Worm (Caenorhabditis elegans) whole organism, young adult: ENCODE measurements around the gene srv-26.

Experiments
- B0019.2 ChIP-seq: fragments of 200-800 bp; sonication (Bioruptor generic); conservative IDR thresholded peaks from 2 replicates; pipeline ENCODE4 v1.3.6; 2022; ENCODE audit warnings: missing genetic modification reagents, missing genetic modification characterization, missing compliant biosample characterization
- B0035.1 ChIP-seq: sonication (generic microtip); optimal IDR thresholded peaks from 2 replicates; lab custom pipeline; 2016; ENCODE audit warnings: missing genetic modification characterization, mild to moderate bottlenecking, missing compliant biosample characterization, missing genotype, missing genetic modification reagents
- B0336.3 ChIP-seq: fragments of 200-800 bp; sonication (Bioruptor generic); IDR thresholded peaks from 2 replicates; pipeline ENCODE4 v1.3.6; 2022; ENCODE audit warnings: missing genetic modification characterization, missing compliant biosample characterization
- F33H1.4 ChIP-seq: fragments of 200-800 bp; sonication (Bioruptor generic); IDR thresholded peaks from 2 replicates; pipeline ENCODE4 v1.3.6; 2022; ENCODE audit warnings: missing genetic modification reagents, missing genetic modification characterization, missing compliant biosample characterization
- F55B11.4 ChIP-seq: sonication (generic microtip); optimal IDR thresholded peaks from 2 replicates; lab custom pipeline; 2016; ENCODE audit warnings: missing compliant biosample characterization, missing genetic modification characterization, borderline replicate concordance; ENCODE audit not compliant: insufficient read depth
- T07F8.4 ChIP-seq: sonication (generic microtip); optimal IDR thresholded peaks from 2 replicates; lab custom pipeline; 2016; ENCODE audit warnings: mild to moderate bottlenecking, missing genetic modification characterization, moderate library complexity, missing compliant biosample characterization
- T26A5.8 ChIP-seq: sonication (generic microtip); optimal IDR thresholded peaks from 2 replicates; lab custom pipeline; 2016; ENCODE audit warnings: missing genetic modification characterization, missing compliant biosample characterization
- Y53F4B.3 ChIP-seq: fragments of 200-800 bp; sonication (Bioruptor generic); IDR thresholded peaks from 2 replicates; pipeline ENCODE4 v1.3.6; 2022; ENCODE audit warnings: missing genetic modification reagents, missing genetic modification characterization, missing compliant biosample characterization
- Y56A3A.18 ChIP-seq: fragments of 200-800 bp; sonication (Bioruptor generic); IDR thresholded peaks from 2 replicates; pipeline ENCODE4 v1.3.6; 2022; ENCODE audit warnings: missing genetic modification reagents, missing genetic modification characterization, missing compliant biosample characterization
- Y95B8A.8 ChIP-seq: fragments of 200-800 bp; sonication (Bioruptor generic); IDR thresholded peaks from 2 replicates; pipeline ENCODE4 v1.3.6; 2022; ENCODE audit warnings: missing genetic modification reagents, missing genetic modification characterization, missing compliant biosample characterization
- akir-1 ChIP-seq: fragments of 200-800 bp; sonication (Bioruptor generic); optimal IDR thresholded peaks from 2 replicates; lab custom pipeline; 2018; ENCODE audit warnings: mild to moderate bottlenecking, missing genetic modification characterization, moderate library complexity, missing compliant biosample characterization
- aptf-3 ChIP-seq: fragments of 200-800 bp; sonication (Bioruptor generic); IDR thresholded peaks from 2 replicates; pipeline ENCODE4 v1.3.6; 2022; ENCODE audit warnings: missing genetic modification characterization, missing compliant biosample characterization
- atf-7 ChIP-seq: sonication (generic microtip); optimal IDR thresholded peaks from 2 replicates; lab custom pipeline; 2017; ENCODE audit warnings: mild to moderate bottlenecking, missing genetic modification characterization, missing compliant biosample characterization
- attf-5 ChIP-seq: fragments of 200-800 bp; sonication (Bioruptor generic); optimal IDR thresholded peaks from 2 replicates; lab custom pipeline; 2018; ENCODE audit warnings: mild to moderate bottlenecking, missing genetic modification characterization, missing compliant biosample characterization
- cebp-1 ChIP-seq, 2 experiments: fragments of 200-800 bp in 1 of 2; sonication (Bioruptor generic) in 1 of 2; sonication (generic microtip) in 1 of 2; IDR thresholded peaks in 1 of 2; optimal IDR thresholded peaks in 1 of 2; 2 replicates each; pipeline versions ENCODE4 v1.3.6 to Lab custom; 2017 to 2022; ENCODE audit warnings: missing compliant biosample characterization in 2 of 2, missing genetic modification characterization in 2 of 2, mild to moderate bottlenecking in 1 of 2, missing genetic modification reagents in 1 of 2, moderate library complexity in 1 of 2
- cebp-2 ChIP-seq: fragments of 200-800 bp; sonication (Bioruptor generic); IDR thresholded peaks from 2 replicates; pipeline ENCODE4 v1.3.6; 2022; ENCODE audit warnings: missing genetic modification characterization, missing compliant biosample characterization
- ceh-40 ChIP-seq: fragments of 200-800 bp; sonication (Bioruptor generic); IDR thresholded peaks from 2 replicates; pipeline ENCODE4 v1.3.6; 2022; ENCODE audit warnings: missing genetic modification characterization, missing compliant biosample characterization
- ceh-58 ChIP-seq: fragments of 200-800 bp; sonication (Bioruptor generic); IDR thresholded peaks from 2 replicates; pipeline ENCODE4 v1.3.6; 2022; ENCODE audit warnings: missing genetic modification characterization, missing compliant biosample characterization
- ceh-79 ChIP-seq: sonication (generic microtip); optimal IDR thresholded peaks from 2 replicates; lab custom pipeline; 2017; ENCODE audit warnings: mild to moderate bottlenecking, missing genetic modification characterization, missing compliant biosample characterization
- ceh-91 ChIP-seq: fragments of 200-800 bp; sonication (Bioruptor generic); IDR thresholded peaks from 2 replicates; pipeline ENCODE4 v1.3.6; 2022; ENCODE audit warnings: missing genetic modification reagents, missing genetic modification characterization, missing compliant biosample characterization
- die-1 ChIP-seq: sonication (generic microtip); optimal IDR thresholded peaks from 2 replicates; lab custom pipeline; 2016; ENCODE audit warnings: missing genotype, mild to moderate bottlenecking, missing genetic modification characterization, missing compliant biosample characterization
- dpl-1 ChIP-seq: fragments of 150-350 bp; optimal IDR thresholded peaks from 2 replicates; lab custom pipeline; 2014; ENCODE audit warnings: missing biosample characterization, missing genetic modification reagents, missing genetic modification characterization
- hlh-26 ChIP-seq: fragments of 200-800 bp; sonication (Bioruptor generic); conservative IDR thresholded peaks from 2 replicates; pipeline ENCODE4 v1.3.6; 2022; ENCODE audit warnings: missing genetic modification reagents, missing genetic modification characterization, missing compliant biosample characterization
- let-607 ChIP-seq, 2 experiments: fragments of 200-800 bp in 1 of 2; sonication (Bioruptor generic) in 1 of 2; sonication (generic microtip) in 1 of 2; optimal IDR thresholded peaks; 2 replicates each; lab custom pipeline; 2016 to 2018; ENCODE audit warnings: mild to moderate bottlenecking in 2 of 2, missing compliant biosample characterization in 2 of 2, missing genetic modification characterization in 2 of 2, moderate library complexity in 2 of 2, missing genotype in 1 of 2
- lin-26 ChIP-seq: fragments of 200-800 bp; sonication (Bioruptor generic); IDR thresholded peaks from 2 replicates; pipeline ENCODE4 v1.3.6; 2022; ENCODE audit warnings: missing genetic modification reagents, missing genetic modification characterization, missing compliant biosample characterization
- madf-10 ChIP-seq: sonication (generic microtip); optimal IDR thresholded peaks from 2 replicates; lab custom pipeline; 2016; ENCODE audit warnings: mild to moderate bottlenecking, missing genetic modification characterization, missing compliant biosample characterization
- madf-3 ChIP-seq: fragments of 200-800 bp; sonication (Bioruptor generic); IDR thresholded peaks from 2 replicates; pipeline ENCODE4 v1.3.6; 2022; ENCODE audit warnings: missing genetic modification reagents, missing genetic modification characterization, missing compliant biosample characterization
- madf-6 ChIP-seq: fragments of 200-800 bp; sonication (Bioruptor generic); IDR thresholded peaks from 2 replicates; pipeline ENCODE4 v1.3.6; 2022; ENCODE audit warnings: missing genetic modification reagents, missing genetic modification characterization, missing compliant biosample characterization
- nfya-2 ChIP-seq: fragments of 200-800 bp; sonication (Bioruptor generic); IDR thresholded peaks from 2 replicates; pipeline ENCODE4 v1.3.6; 2022; ENCODE audit warnings: missing genetic modification reagents, missing genetic modification characterization, missing compliant biosample characterization
- nhr-80 ChIP-seq: sonication (generic microtip); optimal IDR thresholded peaks from 2 replicates; lab custom pipeline; 2016; ENCODE audit warnings: missing genetic modification characterization, missing compliant biosample characterization
- nhr-90 ChIP-seq: sonication (generic microtip); optimal IDR thresholded peaks from 2 replicates; lab custom pipeline; 2016; ENCODE audit warnings: missing genotype, mild to moderate bottlenecking, missing genetic modification characterization, missing compliant biosample characterization
- repo-1 ChIP-seq: sonication (generic microtip); optimal IDR thresholded peaks from 2 replicates; lab custom pipeline; 2017; ENCODE audit warnings: mild to moderate bottlenecking, missing genetic modification characterization, missing compliant biosample characterization
- sdz-38 ChIP-seq: sonication (generic microtip); optimal IDR thresholded peaks from 2 replicates; lab custom pipeline; 2016; ENCODE audit warnings: missing genotype, missing genetic modification characterization, missing compliant biosample characterization
- tlf-1 ChIP-seq: fragments of 200-800 bp; sonication (Bioruptor generic); optimal IDR thresholded peaks from 2 replicates; lab custom pipeline; 2018; ENCODE audit warnings: mild to moderate bottlenecking, missing genetic modification characterization, missing compliant biosample characterization
- unc-62 ChIP-seq: fragments of 150-350 bp; optimal IDR thresholded peaks from 2 replicates; lab custom pipeline; 2014; ENCODE audit warnings: missing biosample characterization, missing genetic modification reagents, missing genetic modification characterization
- xnd-1 ChIP-seq: sonication (generic microtip); optimal IDR thresholded peaks from 2 replicates; lab custom pipeline; 2016; ENCODE audit warnings: missing genotype, missing genetic modification reagents, missing genetic modification characterization, missing compliant biosample characterization
- ztf-26 ChIP-seq: sonication (generic microtip); optimal IDR thresholded peaks from 2 replicates; lab custom pipeline; 2017; ENCODE audit warnings: missing genetic modification characterization, missing compliant biosample characterization
- ztf-28 ChIP-seq: fragments of 200-800 bp; sonication (Bioruptor generic); IDR thresholded peaks from 2 replicates; pipeline ENCODE4 v1.3.6; 2022; ENCODE audit warnings: missing genetic modification reagents, missing genetic modification characterization, missing compliant biosample characterization

Gene srv-26

ce11 chrIV:6336748-6337147, 35.1 kb upstream of the srv-26 start (continued):
- TF ChIP-seq F55B11.4 (tag; lab: Kevin White, UChicago) = no peak
- peak; percentile 71; the same call in 1 of the 2 replicates for TF ChIP-seq lin-26
- peak; percentile 96 for TF ChIP-seq ztf-26
- TF ChIP-seq nhr-90 (tag; lab: Kevin White, UChicago) = peak; percentile 78
- peak; percentile 92 for TF ChIP-seq akir-1 (GFP tag; lab: Kevin White, UChicago)
- no peak for TF ChIP-seq B0019.2 (GFP tag; lab: Robert Waterston, UW)
- 0 out of 2 replicates have a peak, but pooled peaks have one; percentile 15 for TF ChIP-seq madf-3
- peak; percentile 95 for TF ChIP-seq nhr-80 (tag; lab: Kevin White, UChicago)
- no peak for TF ChIP-seq aptf-3 (GFP tag; lab: Robert Waterston, UW)
- peak; percentile 77; the same call in 1 of the 2 replicates for TF ChIP-seq Y95B8A.8 (GFP tag; lab: Robert Waterston, UW)
- TF ChIP-seq atf-7 (tag; lab: Kevin White, UChicago) = peak; percentile 97
- TF ChIP-seq ceh-79 (tag; lab: Kevin White, UChicago) = peak; percentile 17
- TF ChIP-seq hlh-26 (GFP tag; lab: Robert Waterston, UW) = no peak
- peak; percentile 48; the same call in 1 of the 2 replicates for TF ChIP-seq madf-6 (GFP tag; lab: Robert Waterston, UW)
- peak; percentile 21 for TF ChIP-seq T07F8.4 (tag; lab: Kevin White, UChicago)
- TF ChIP-seq sdz-38 = no peak
- 0 out of 2 replicates have a peak, but pooled peaks have one; percentile 41 for TF ChIP-seq ceh-40 (GFP tag; lab: Robert Waterston, UW)
- peak; percentile 73 to 90 for TF ChIP-seq let-607 (tag; optimal IDR thresholded peaks at IDR 0.05; lab: Kevin White, UChicago)
- peak; percentile 34 for TF ChIP-seq die-1 (tag; lab: Kevin White, UChicago)
- TF ChIP-seq tlf-1 = peak; percentile 91
- 0 out of 2 replicates have a peak, but pooled peaks have one; percentile 40 for TF ChIP-seq Y56A3A.18 (GFP tag; lab: Robert Waterston, UW)
- TF ChIP-seq unc-62 (GFP tag; lab: Kevin White, UChicago) = peak; percentile 75
- no peak for TF ChIP-seq ztf-28 (GFP tag; lab: Robert Waterston, UW)
- peak; percentile 32; the same call in 1 of the 2 replicates for TF ChIP-seq cebp-2 (GFP tag; lab: Robert Waterston, UW)
- TF ChIP-seq nfya-2 (GFP tag; lab: Robert Waterston, UW) = no peak
- peak; percentile 98 for TF ChIP-seq attf-5 (GFP tag; lab: Kevin White, UChicago)
- peak; percentile 56 for TF ChIP-seq F33H1.4 (GFP tag; lab: Robert Waterston, UW)
- peak; percentile 97 for TF ChIP-seq B0336.3 (GFP tag; lab: Robert Waterston, UW)
- TF ChIP-seq xnd-1 (tag; lab: Kevin White, UChicago) = no peak
- TF ChIP-seq Y53F4B.3 (GFP tag; lab: Robert Waterston, UW) = no peak
- peak; percentile 45 for TF ChIP-seq B0035.1 (tag; lab: Kevin White, UChicago)
- TF ChIP-seq dpl-1 = peak; percentile 16

DNA sequence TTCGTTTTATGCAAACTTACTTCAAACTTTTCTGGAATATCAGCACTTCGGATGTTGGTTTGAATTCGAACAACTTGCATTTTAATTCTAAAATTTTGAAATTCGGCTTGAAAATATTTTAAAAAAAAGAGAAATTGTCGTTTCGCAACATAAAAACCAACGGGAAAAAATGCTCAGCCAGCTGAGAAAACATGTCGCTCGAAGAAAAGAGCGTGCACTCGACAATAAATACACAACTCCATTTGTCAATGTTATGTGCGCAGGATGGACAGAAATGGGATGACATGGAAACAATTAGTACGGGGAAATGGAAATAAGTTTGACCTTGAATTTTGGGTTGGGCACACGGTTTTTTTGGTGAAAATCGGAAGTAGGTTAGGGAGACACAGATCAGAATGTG, 34.2 kb upstream of the srv-26 start, which contains the start of gene mif-4:
Gene mif-4 (minus strand): TSS at position 87 of the 400 bp plus-strand sequence.
- TF ChIP-seq cebp-1 (GFP tag; IDR thresholded peaks at IDR 0.05; lab: Robert Waterston, UW) (no peak), cebp-1 (tag; optimal IDR thresholded peaks at IDR 0.05; lab: Kevin White, UChicago) (peak; percentile 51), ceh-58 (GFP tag; lab: Robert Waterston, UW) (no peak), T26A5.8 (no peak), nfya-2 (GFP tag; lab: Robert Waterston, UW) (no peak), madf-10 (tag; lab: Kevin White, UChicago) (no peak)

DNA sequence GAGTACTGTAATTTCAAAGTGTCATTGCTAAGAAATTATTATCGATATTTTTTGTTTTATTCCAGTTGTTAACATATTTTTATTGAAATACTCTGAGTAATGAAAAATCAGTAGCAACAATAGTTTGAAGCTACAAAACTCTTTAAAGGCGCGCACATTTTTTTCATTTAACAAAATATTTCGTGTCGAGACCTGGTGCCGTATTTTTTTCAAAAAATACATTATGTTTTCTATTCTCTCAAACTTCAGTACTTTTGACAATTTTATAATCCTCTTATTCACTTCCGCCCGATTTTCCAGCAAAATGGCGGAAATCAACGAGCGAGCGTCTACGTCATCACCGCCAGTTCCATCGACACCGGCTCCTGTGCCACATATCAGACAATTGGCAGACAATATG, 32.3 kb upstream of the srv-26 start, which contains the start of gene blos-2:
Gene blos-2 (plus strand): TSS at position 301 of the 400 bp plus-strand sequence.
- peak; percentile 17 for TF ChIP-seq repo-1 (tag; lab: Kevin White, UChicago)
- TF ChIP-seq ceh-91 (GFP tag; lab: Robert Waterston, UW) = no peak
